Fruit fly (Drosophila melanogaster) whole organism, embryonic: ENCODE measurements around the gene ab.

Experiments
- CG10209 ChIP-seq: fragments of 200-800 bp; sonication (Bioruptor generic); optimal IDR thresholded peaks from 3 replicates; lab custom pipeline; 2017; ENCODE audit warnings: missing biosample characterization, mild to moderate bottlenecking, missing genetic modification characterization, missing genetic modification reagents
- CG11085 ChIP-seq: fragments of 200-800 bp; sonication (Bioruptor generic); IDR thresholded peaks from 2 replicates; pipeline ENCODE4 v1.3.6; 2022; ENCODE audit warnings: missing biosample characterization, missing genetic modification characterization
- CG11456 ChIP-seq: fragments of 200-800 bp; sonication (Bioruptor generic); IDR thresholded peaks from 3 replicates; pipeline ENCODE4 v1.3.6; 2022; ENCODE audit warnings: missing biosample characterization, missing genetic modification characterization
- CG12104 ChIP-seq: fragments of 200-800 bp; sonication (Bioruptor generic); optimal IDR thresholded peaks from 3 replicates; lab custom pipeline; 2016; ENCODE audit warnings: missing biosample characterization, missing genetic modification characterization
- CG12219 ChIP-seq: fragments of 200-800 bp; sonication (Bioruptor generic); optimal IDR thresholded peaks from 3 replicates; lab custom pipeline; 2018; ENCODE audit warnings: missing biosample characterization, mild to moderate bottlenecking, missing genetic modification characterization
- CG13894 ChIP-seq: fragments of 200-800 bp; sonication (Bioruptor generic); optimal IDR thresholded peaks from 3 replicates; lab custom pipeline; 2018; ENCODE audit warnings: missing biosample characterization, mild to moderate bottlenecking, missing genetic modification characterization, moderate library complexity
- CG14860 ChIP-seq: fragments of 200-800 bp; sonication (Bioruptor generic); IDR thresholded peaks from 3 replicates; pipeline ENCODE4 v1.3.6; 2022; ENCODE audit warnings: missing biosample characterization, missing genetic modification characterization; ENCODE audit not compliant: partially characterized antibody
- CG15073 ChIP-seq: fragments of 200-800 bp; sonication (Bioruptor generic); optimal IDR thresholded peaks from 2 replicates; lab custom pipeline; 2016; ENCODE audit warnings: missing biosample characterization, missing genetic modification characterization
- CG15269 ChIP-seq: fragments of 200-800 bp; sonication (Bioruptor generic); optimal IDR thresholded peaks from 2 replicates; lab custom pipeline; 2018; ENCODE audit warnings: missing biosample characterization, mild to moderate bottlenecking, missing genetic modification characterization, moderate library complexity
- CG15479 ChIP-seq: fragments of 200-800 bp; sonication (Bioruptor generic); optimal IDR thresholded peaks from 3 replicates; lab custom pipeline; 2019; ENCODE audit warnings: missing biosample characterization, mild to moderate bottlenecking, missing genetic modification characterization, moderate library complexity
- CG15601 ChIP-seq: fragments of 200-800 bp; sonication (Bioruptor generic); optimal IDR thresholded peaks from 3 replicates; lab custom pipeline; 2019; ENCODE audit warnings: missing biosample characterization, mild to moderate bottlenecking, missing genetic modification characterization, moderate library complexity
- CG17912 ChIP-seq: fragments of 200-800 bp; sonication (Bioruptor generic); optimal IDR thresholded peaks from 2 replicates; lab custom pipeline; 2018; ENCODE audit warnings: missing biosample characterization, mild to moderate bottlenecking, missing genetic modification characterization
- CG18262 ChIP-seq: fragments of 200-800 bp; optimal IDR thresholded peaks from 3 replicates; lab custom pipeline; 2019; ENCODE audit warnings: missing biosample characterization, mild to moderate bottlenecking, missing genetic modification characterization, moderate library complexity
- CG2202 ChIP-seq: fragments of 200-800 bp; sonication (Bioruptor generic); optimal IDR thresholded peaks from 2 replicates; lab custom pipeline; 2018; ENCODE audit warnings: missing biosample characterization, mild to moderate bottlenecking, missing genetic modification characterization
- CG32532 ChIP-seq: fragments of 200-800 bp; sonication (Bioruptor generic); IDR thresholded peaks from 2 replicates; pipeline ENCODE4 v1.3.6; 2022; ENCODE audit warnings: missing biosample characterization, missing genetic modification characterization
- CG34376 ChIP-seq: fragments of 200-800 bp; sonication (Bioruptor generic); optimal IDR thresholded peaks from 2 replicates; lab custom pipeline; 2018; ENCODE audit warnings: missing biosample characterization, mild to moderate bottlenecking, missing genetic modification characterization
- CG3726 ChIP-seq: fragments of 200-800 bp; sonication (Bioruptor generic); IDR thresholded peaks from 3 replicates; pipeline ENCODE4, ENCODE4 v1.3.6; 2022; ENCODE audit warnings: missing biosample characterization, missing genetic modification characterization
- CG42726 ChIP-seq: fragments of 200-800 bp; sonication (Bioruptor generic); IDR thresholded peaks from 2 replicates; pipeline ENCODE4 v1.3.6; 2022; ENCODE audit warnings: missing biosample characterization, missing genetic modification characterization; ENCODE audit not compliant: partially characterized antibody
- CG4617 ChIP-seq: fragments of 200-800 bp; sonication (Bioruptor generic); optimal IDR thresholded peaks from 3 replicates; lab custom pipeline; 2016; ENCODE audit warnings: missing biosample characterization, missing genetic modification characterization, borderline replicate concordance
- CG4820 ChIP-seq: fragments of 200-800 bp; sonication (Bioruptor generic); optimal IDR thresholded peaks from 3 replicates; lab custom pipeline; 2016; ENCODE audit warnings: missing biosample characterization, missing genetic modification characterization
- CG7372 ChIP-seq: fragments of 200-800 bp; sonication (Bioruptor generic); IDR thresholded peaks from 2 replicates; pipeline ENCODE4 v1.3.6; 2022; ENCODE audit warnings: missing biosample characterization, missing genetic modification characterization
- CG9609 ChIP-seq: fragments of 200-800 bp; sonication (Bioruptor generic); optimal IDR thresholded peaks from 3 replicates; lab custom pipeline; 2016; ENCODE audit warnings: missing biosample characterization, missing genetic modification characterization
- CG9727 ChIP-seq: fragments of 200-800 bp; sonication (Bioruptor generic); optimal IDR thresholded peaks from 3 replicates; lab custom pipeline; 2017; ENCODE audit warnings: missing biosample characterization, mild to moderate bottlenecking, missing genetic modification characterization
- CoRest ChIP-seq: fragments of 200-800 bp; sonication (Bioruptor generic); optimal IDR thresholded peaks from 3 replicates; lab custom pipeline; 2018; ENCODE audit warnings: missing biosample characterization, mild to moderate bottlenecking, missing genetic modification characterization, moderate library complexity
- Dek ChIP-seq: fragments of 200-800 bp; sonication (Bioruptor generic); optimal IDR thresholded peaks from 3 replicates; lab custom pipeline; 2019; ENCODE audit warnings: missing biosample characterization, mild to moderate bottlenecking, missing genetic modification characterization, moderate library complexity
- Fer3 ChIP-seq: fragments of 200-800 bp; sonication (Bioruptor generic); optimal IDR thresholded peaks from 2 replicates; lab custom pipeline; 2018; ENCODE audit warnings: missing biosample characterization, mild to moderate bottlenecking, missing genetic modification characterization, moderate library complexity
- H2.0 ChIP-seq: fragments of 200-800 bp; sonication (Bioruptor generic); IDR thresholded peaks from 2 replicates; pipeline ENCODE4 v1.3.6; 2022; ENCODE audit warnings: missing biosample characterization, missing genetic modification characterization
- Hr51 ChIP-seq, 2 experiments: fragments of 200-800 bp; sonication (Bioruptor generic); optimal IDR thresholded peaks; 2 replicates in 1 of 2; 3 replicates in 1 of 2; lab custom pipeline; 2016 to 2018; ENCODE audit warnings: missing biosample characterization in 2 of 2, missing genetic modification characterization in 2 of 2, mild to moderate bottlenecking in 1 of 2, moderate library complexity in 1 of 2
- Lim3 ChIP-seq: fragments of 200-800 bp; sonication (Bioruptor generic); IDR thresholded peaks from 2 replicates; pipeline ENCODE4 v1.3.6; 2022; ENCODE audit warnings: missing biosample characterization, missing genetic modification characterization
- NC2β ChIP-seq: fragments of 200-800 bp; sonication (Bioruptor generic); optimal IDR thresholded peaks from 2 replicates; lab custom pipeline; 2016; ENCODE audit warnings: missing biosample characterization, missing genetic modification characterization
- Side ChIP-seq: fragments of 200-800 bp; sonication (Bioruptor generic); optimal IDR thresholded peaks from 2 replicates; lab custom pipeline; 2016; ENCODE audit warnings: missing biosample characterization, missing genetic modification characterization
- Sox102F ChIP-seq: fragments of 200-800 bp; sonication (Bioruptor generic); optimal IDR thresholded peaks from 2 replicates; lab custom pipeline; 2018; ENCODE audit warnings: missing biosample characterization, mild to moderate bottlenecking, missing genetic modification characterization, moderate library complexity
- Sry-δ ChIP-seq: fragments of 200-800 bp; sonication (Bioruptor generic); optimal IDR thresholded peaks from 2 replicates; lab custom pipeline; 2016; ENCODE audit warnings: missing biosample characterization, missing genetic modification characterization
- aop ChIP-seq: fragments of 200-800 bp; sonication (Bioruptor generic); IDR thresholded peaks from 2 replicates; pipeline ENCODE4 v1.3.6; 2022; ENCODE audit warnings: missing biosample characterization, missing genetic modification characterization
- br ChIP-seq: fragments of >200 bp; optimal IDR thresholded peaks from 2 replicates; lab custom pipeline; 2017
- cwo ChIP-seq: fragments of 200-800 bp; sonication (Bioruptor generic); optimal IDR thresholded peaks from 3 replicates; lab custom pipeline; 2017; ENCODE audit warnings: missing biosample characterization, missing genetic modification characterization, mild to moderate bottlenecking, moderate library complexity, missing genetic modification reagents
- ems ChIP-seq: fragments of 200-800 bp; sonication (Bioruptor generic); optimal IDR thresholded peaks from 3 replicates; lab custom pipeline; 2016; ENCODE audit warnings: missing biosample characterization, missing genetic modification characterization
- fd3F ChIP-seq: fragments of 200-800 bp; sonication (Bioruptor generic); optimal IDR thresholded peaks from 2 replicates; lab custom pipeline; 2018; ENCODE audit warnings: missing biosample characterization, mild to moderate bottlenecking, missing genetic modification characterization, moderate library complexity
- fd96Cb ChIP-seq: fragments of 200-800 bp; sonication (Bioruptor generic); optimal IDR thresholded peaks from 2 replicates; lab custom pipeline; 2018; ENCODE audit warnings: missing biosample characterization, mild to moderate bottlenecking, missing genetic modification characterization, moderate library complexity
- gfzf ChIP-seq: fragments of 200-800 bp; sonication (Bioruptor generic); optimal IDR thresholded peaks from 2 replicates; lab custom pipeline; 2016; ENCODE audit warnings: missing biosample characterization, mild to moderate bottlenecking, missing genetic modification characterization, moderate library complexity
- her ChIP-seq: fragments of 200-800 bp; sonication (Bioruptor generic); optimal IDR thresholded peaks from 2 replicates; lab custom pipeline; 2016; ENCODE audit warnings: missing biosample characterization, missing genetic modification characterization
- nau ChIP-seq: fragments of 200-800 bp; sonication (Bioruptor generic); optimal IDR thresholded peaks from 3 replicates; lab custom pipeline; 2017; ENCODE audit warnings: missing biosample characterization, mild to moderate bottlenecking, missing genetic modification characterization, missing genetic modification reagents
- oc ChIP-seq: fragments of 200-800 bp; sonication (Bioruptor generic); optimal IDR thresholded peaks from 2 replicates; lab custom pipeline; 2018; ENCODE audit warnings: missing biosample characterization, mild to moderate bottlenecking, missing genetic modification characterization, moderate library complexity
- otp ChIP-seq: fragments of 200-800 bp; sonication (Bioruptor generic); IDR thresholded peaks from 3 replicates; pipeline ENCODE4, ENCODE4 v1.3.6; 2022; ENCODE audit warnings: missing biosample characterization, missing genetic modification characterization
- pfk ChIP-seq: fragments of 200-800 bp; sonication (Bioruptor generic); optimal IDR thresholded peaks from 2 replicates; lab custom pipeline; 2018; ENCODE audit warnings: missing biosample characterization, mild to moderate bottlenecking, missing genetic modification characterization, moderate library complexity
- sens ChIP-seq: fragments of 200-800 bp; sonication (Bioruptor generic); peaks from one replicate; lab custom pipeline; 2016; ENCODE audit warnings: missing biosample characterization, missing genetic modification characterization
- sim ChIP-seq: fragments of 200-800 bp; sonication (Bioruptor generic); IDR thresholded peaks from 2 replicates; pipeline ENCODE4 v1.3.6; 2022; ENCODE audit warnings: missing biosample characterization, missing genetic modification characterization
- slbo ChIP-seq: fragments of 200-800 bp; sonication (Bioruptor generic); IDR thresholded peaks from 2 replicates; pipeline ENCODE4 v1.3.6; 2022; ENCODE audit warnings: missing biosample characterization, missing genetic modification characterization
- sr ChIP-seq: fragments of 200-800 bp; sonication (Bioruptor generic); IDR thresholded peaks from 3 replicates; pipeline ENCODE4 v1.3.6; 2022; ENCODE audit warnings: missing biosample characterization, missing genetic modification characterization
- sug ChIP-seq: fragments of 200-800 bp; optimal IDR thresholded peaks from 2 replicates; lab custom pipeline; 2019; ENCODE audit warnings: missing biosample characterization, mild to moderate bottlenecking, missing genetic modification characterization, moderate library complexity
- tap ChIP-seq: fragments of 200-800 bp; optimal IDR thresholded peaks from 3 replicates; lab custom pipeline; 2019; ENCODE audit warnings: missing biosample characterization, mild to moderate bottlenecking, missing genetic modification characterization, moderate library complexity
- zfh2 ChIP-seq: fragments of 200-800 bp; sonication (Bioruptor generic); optimal IDR thresholded peaks from 2 replicates; lab custom pipeline; 2016; ENCODE audit warnings: missing biosample characterization, missing genetic modification characterization

The ab gene

dm6 chr2L:11169904-11170303 lies 40.6 kb upstream of the ab start:
- TF ChIP-seq Sox102F (GFP tag; lab: Kevin White, UChicago) (peak; percentile 3), CG17912 (GFP tag; lab: Kevin White, UChicago) (no peak), gfzf (no peak), nau (GFP tag; lab: Kevin White, UChicago) (no peak), CG7372 (GFP tag; lab: Robert Waterston, UW) (peak; percentile 77), CG15479 (no peak), br (no peak), CG13894 (tag; lab: Kevin White, UChicago) (no peak), pfk (GFP tag; lab: Kevin White, UChicago) (no peak), cwo (no peak), Fer3 (no peak), NC2β (GFP tag; lab: Kevin White, UChicago) (no peak), her (GFP tag; lab: Kevin White, UChicago) (no peak), CG34376 (GFP tag; lab: Kevin White, UChicago) (no peak), CG14860 (no peak), ems (GFP tag; lab: Kevin White, UChicago) (no peak), sim (no peak), CG11456 (peak; percentile 30; the same call in 1 of the 3 replicates), CG4820 (GFP tag; lab: Kevin White, UChicago) (no peak), CG18262 (tag; lab: Kevin White, UChicago) (no peak), CG4617 (GFP tag; lab: Kevin White, UChicago) (no peak), slbo (peak; percentile 38; the same call in 1 of the 2 replicates), sr (GFP tag; lab: Robert Waterston, UW) (no peak), sens (GFP tag; lab: Kevin White, UChicago) (peak; percentile 22), CG9609 (GFP tag; lab: Kevin White, UChicago) (no peak), H2.0 (no peak), CG2202 (tag; lab: Kevin White, UChicago) (no peak), CG11085 (no peak), CG42726 (GFP tag; lab: Robert Waterston, UW) (no peak), sug (no peak), CG12219 (GFP tag; lab: Kevin White, UChicago) (no peak), fd96Cb (tag; lab: Kevin White, UChicago) (no peak), otp (GFP tag; lab: Robert Waterston, UW) (no peak), CG32532 (peak; percentile 41; the same call in 1 of the 2 replicates), Lim3 (GFP tag; lab: Robert Waterston, UW) (no peak), fd3F (GFP tag; lab: Kevin White, UChicago) (no peak), Side (GFP tag; lab: Kevin White, UChicago) (no peak), zfh2 (GFP tag; lab: Kevin White, UChicago) (no peak), CG10209 (no peak), Dek (no peak), CG3726 (GFP tag; lab: Robert Waterston, UW) (no peak), CoRest (tag; lab: Kevin White, UChicago) (no peak), aop (GFP tag; lab: Robert Waterston, UW) (no peak), CG9727 (GFP tag; lab: Kevin White, UChicago) (no peak), Hr51 (GFP tag; optimal IDR thresholded peaks at IDR 0.05; lab: Kevin White, UChicago) (peak in 1 of 2 experiments; percentile 21), CG15073 (GFP tag; lab: Kevin White, UChicago) (no peak), tap (tag; lab: Kevin White, UChicago) (no peak), CG15601 (tag; lab: Kevin White, UChicago) (no peak), CG15269 (tag; lab: Kevin White, UChicago) (no peak), oc (tag; lab: Kevin White, UChicago) (no peak), CG12104 (GFP tag; lab: Kevin White, UChicago) (no peak), Sry-δ (GFP tag; lab: Kevin White, UChicago) (no peak)
